Worm (Caenorhabditis elegans): ENCODE results near the gene snt-2.

Gene snt-2

DNA sequence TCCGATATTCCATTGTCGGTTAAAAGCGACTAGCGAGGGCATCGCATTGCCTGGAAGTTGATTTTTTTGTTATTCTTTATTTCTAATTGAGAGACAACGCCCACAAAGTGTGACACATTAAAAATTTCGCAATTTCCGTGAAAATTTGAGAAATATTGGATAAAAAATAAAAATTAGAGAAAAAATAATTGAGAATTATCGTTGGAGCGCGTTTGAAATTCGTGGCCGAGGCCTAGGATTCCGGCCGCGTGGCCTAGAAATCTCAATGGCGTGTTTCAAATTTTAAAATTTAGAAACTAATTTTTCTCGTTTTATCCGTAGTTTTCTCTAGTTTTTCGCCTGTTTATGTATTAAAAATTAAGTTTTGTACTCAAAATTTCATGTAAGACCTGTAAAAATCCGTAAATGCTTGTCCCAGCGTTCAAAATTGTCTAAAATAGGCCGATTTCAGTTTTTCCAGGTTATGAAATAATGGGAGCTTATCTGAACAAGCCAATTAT lies 10.2 kb downstream of the snt-2 start, which contains the start of the genes dagl-2 and ppm-1.G (continued):
- TF ChIP-seq fkh-10 (GFP tag; optimal IDR thresholded peaks at IDR 0.05) (peak; percentile 19), mdl-1 (tag; optimal IDR thresholded peaks at IDR 0.05) (peak in 1 of 2 experiments; percentile 22), sptf-1 (tag; optimal IDR thresholded peaks at IDR 0.05) (no peak), zip-4 (GFP tag; optimal IDR thresholded peaks at IDR 0.05) (peak; percentile 90), unc-98 (GFP tag; IDR thresholded peaks at IDR 0.05) (peak; percentile 73), grh-1 (GFP tag; IDR thresholded peaks at IDR 0.05) (no peak), nhr-11 (tag; optimal IDR thresholded peaks at IDR 0.05) (no peak), Y116A8C.19 (tag; optimal IDR thresholded peaks at IDR 0.05; ENCODE audit: borderline replicate concordance) (peak; percentile 5), skn-1 (tag; optimal IDR thresholded peaks at IDR 0.05) (peak; percentile 85), lin-35 (GFP tag; optimal IDR thresholded peaks at IDR 0.05) (peak; percentile 76 to 84), ceh-82 (tag; optimal IDR thresholded peaks at IDR 0.05) (peak; percentile 72 to 87 (median 77)), ets-5 (GFP tag; IDR thresholded peaks at IDR 0.05) (no peak), nhr-90 (tag; optimal IDR thresholded peaks at IDR 0.05; ENCODE audit: poor library complexity) (peak; percentile 86), egl-13 (tag; optimal IDR thresholded peaks at IDR 0.05) (peak; percentile 74), F16B12.6 (tag; optimal IDR thresholded peaks at IDR 0.05) (peak; percentile 12), ztf-4 (tag; optimal IDR thresholded peaks at IDR 0.05) (no peak), nhr-76 (tag; optimal IDR thresholded peaks at IDR 0.05) (no peak), dsc-1 (tag; optimal IDR thresholded peaks at IDR 0.05) (peak; percentile 81), unc-130 (tag; optimal IDR thresholded peaks at IDR 0.05) (peak; percentile 68), efl-3 (GFP tag; optimal IDR thresholded peaks at IDR 0.05) (no peak), rnt-1 (tag; optimal IDR thresholded peaks at IDR 0.05) (peak; percentile 93), nhr-237 (tag; optimal IDR thresholded peaks at IDR 0.05) (no peak), nhr-19 (GFP tag; conservative IDR thresholded peaks at IDR 0.05) (peak; percentile 55), lir-3 (tag; optimal IDR thresholded peaks at IDR 0.05; ENCODE audit: poor library complexity) (peak; percentile 90), ama-1 (optimal IDR thresholded peaks at IDR 0.05) (no peak), nhr-71 (tag; optimal IDR thresholded peaks at IDR 0.05) (peak; percentile 90), ceh-63 (GFP tag; optimal IDR thresholded peaks at IDR 0.05) (no peak), elt-3 (tag; optimal IDR thresholded peaks at IDR 0.05) (peak in 1 of 6 experiments; percentile 67), isw-1 (GFP tag; IDR thresholded peaks at IDR 0.05) (peak; percentile 72), fkh-8 (tag; optimal IDR thresholded peaks at IDR 0.05) (peak; percentile 91), ceh-8 (GFP tag; optimal IDR thresholded peaks at IDR 0.05) (peak; percentile 79), aly-2 (tag; optimal IDR thresholded peaks at IDR 0.05) (no peak), hlh-17 (GFP tag; optimal IDR thresholded peaks at IDR 0.05; ENCODE audit: borderline replicate concordance) (no peak), sox-4 (tag; optimal IDR thresholded peaks at IDR 0.05) (peak; percentile 62), mab-9 (GFP tag; IDR thresholded peaks at IDR 0.05) (no peak), irx-1 (tag; optimal IDR thresholded peaks at IDR 0.05) (peak; percentile 86), dpl-1 (GFP tag; optimal IDR thresholded peaks at IDR 0.05) (peak; percentile 68 to 82 (median 70)), blmp-1 (tag; optimal IDR thresholded peaks at IDR 0.05) (peak; percentile 66), vab-15 (tag; optimal IDR thresholded peaks at IDR 0.05) (peak; percentile 73)

DNA sequence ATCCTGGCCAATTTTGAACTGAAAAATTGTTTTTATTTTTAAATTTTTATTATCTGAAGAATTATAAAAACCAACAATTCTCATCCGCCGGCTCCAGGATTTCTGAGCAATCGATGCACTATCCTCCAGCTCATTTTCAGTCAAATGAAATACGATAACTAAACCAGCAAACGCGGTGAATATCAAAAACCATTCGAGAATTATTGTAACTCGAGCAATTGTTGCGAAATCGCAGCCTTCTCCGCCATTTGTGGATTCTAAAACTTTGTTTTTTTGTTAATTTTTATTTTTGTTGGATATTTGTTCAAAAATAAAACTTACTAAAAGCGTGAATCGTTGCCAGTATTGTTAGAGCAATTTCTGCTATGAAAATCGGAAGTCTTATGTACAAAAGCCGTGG lies 11.0 kb downstream of the snt-2 start:
- no peak for TF ChIP-seq efl-1 (optimal IDR thresholded peaks at IDR 0.05)
- TF ChIP-seq efl-1 (GFP tag; optimal IDR thresholded peaks at IDR 0.05 in 1 of 2), result peak in 1 of 2 experiments; percentile 78
- no peak for TF ChIP-seq lin-15B (tag; optimal IDR thresholded peaks at IDR 0.05)
- no peak for TF ChIP-seq tlp-1 (tag; optimal IDR thresholded peaks at IDR 0.05)
